Worm (Caenorhabditis elegans) whole organism, L1 larva: ENCODE results near the gene F01D5.10.

Experiments
- ama-1 ChIP-seq: fragments of 150-350 bp; optimal IDR thresholded peaks from 2 replicates; lab custom pipeline; 2014
- ceh-63 ChIP-seq: fragments of 200-800 bp; sonication (Bioruptor generic); optimal IDR thresholded peaks from 2 replicates; lab custom pipeline; 2018; ENCODE audit warnings: mild to moderate bottlenecking, missing genetic modification characterization, missing compliant biosample characterization
- ceh-82 ChIP-seq, 3 experiments: fragments of 150-350 bp in 1 of 3; sonication (generic microtip) in 2 of 3; optimal IDR thresholded peaks; 2 replicates each; lab custom pipeline; 2014 to 2017; ENCODE audit warnings: missing biosample characterization in 3 of 3, missing genetic modification characterization in 3 of 3
- ceh-88 ChIP-seq: fragments of 200-800 bp; sonication (Bioruptor generic); IDR thresholded peaks from 2 replicates; pipeline ENCODE4 v1.3.6; 2022; ENCODE audit warnings: missing genetic modification characterization, missing compliant biosample characterization
- ceh-90 ChIP-seq: sonication (generic microtip); optimal IDR thresholded peaks from 2 replicates; lab custom pipeline; 2016; ENCODE audit warnings: missing genetic modification characterization, missing compliant biosample characterization
- fkh-10 ChIP-seq: sonication (generic microtip); optimal IDR thresholded peaks from 2 replicates; lab custom pipeline; 2017; ENCODE audit warnings: missing biosample characterization, missing genetic modification reagents, missing genetic modification characterization
- fos-1 ChIP-seq: fragments of 150-350 bp; optimal IDR thresholded peaks from 2 replicates; lab custom pipeline; 2014; ENCODE audit warnings: missing biosample characterization, missing genetic modification characterization
- lin-35 ChIP-seq, 2 experiments: fragments of 150-350 bp; optimal IDR thresholded peaks; 2 replicates each; lab custom pipeline; 2014; ENCODE audit warnings: missing biosample characterization in 2 of 2, missing genetic modification characterization in 2 of 2, missing genetic modification reagents in 2 of 2
- pqm-1 ChIP-seq: sonication (generic microtip); optimal IDR thresholded peaks from 3 replicates; lab custom pipeline; 2017; ENCODE audit warnings: missing biosample characterization, missing genetic modification characterization
- rnt-1 ChIP-seq: sonication (generic microtip); optimal IDR thresholded peaks from 2 replicates; lab custom pipeline; 2016; ENCODE audit warnings: mild to moderate bottlenecking, missing genetic modification characterization, moderate library complexity, missing compliant biosample characterization
- unc-130 ChIP-seq: fragments of 150-350 bp; optimal IDR thresholded peaks from 2 replicates; lab custom pipeline; 2017; ENCODE audit warnings: missing biosample characterization, missing genetic modification characterization, inconsistent platforms
- zag-1 ChIP-seq: fragments of 150-350 bp; optimal IDR thresholded peaks from 2 replicates; lab custom pipeline; 2014; ENCODE audit warnings: missing biosample characterization, missing genetic modification characterization
- ztf-4 ChIP-seq: fragments of 150-350 bp; optimal IDR thresholded peaks from 2 replicates; lab custom pipeline; 2014; ENCODE audit warnings: missing biosample characterization, missing genetic modification characterization

DNA sequence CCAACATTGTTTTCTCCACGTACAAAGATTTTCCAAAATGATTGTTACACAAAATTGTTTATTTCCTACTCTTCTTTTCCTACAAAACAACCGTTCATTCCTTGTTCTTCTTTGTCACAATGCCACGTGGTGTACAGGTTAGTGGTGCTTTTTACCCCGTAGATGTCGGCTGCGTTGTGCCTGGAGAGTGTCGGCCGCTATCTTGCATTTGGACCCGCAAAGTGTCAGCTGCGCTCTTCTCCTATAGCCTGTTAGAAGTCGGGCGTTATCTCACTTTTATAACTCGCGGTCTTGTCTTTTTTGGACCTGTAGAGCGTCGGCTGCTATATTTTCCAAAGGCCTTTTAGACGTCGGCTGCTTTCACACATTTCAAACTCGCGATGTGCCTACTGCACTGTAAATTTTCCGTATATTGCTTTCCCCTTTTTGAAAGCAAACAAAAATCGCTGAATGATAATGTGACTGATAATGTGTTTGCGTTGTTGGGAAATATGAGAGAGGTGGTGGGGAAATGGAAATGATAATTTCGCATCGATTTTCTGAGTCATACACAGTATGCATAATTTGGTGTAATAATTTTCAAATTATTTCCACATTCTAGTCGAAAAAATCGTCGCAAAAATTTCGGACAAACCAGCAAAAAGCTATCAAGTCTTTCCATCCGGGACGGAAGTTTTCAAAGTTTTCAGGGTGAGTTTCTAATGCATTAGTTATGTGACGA, 10.3 kb downstream of the F01D5.10 start, which contains the start of gene F01D5.8:
- TF ChIP-seq rnt-1 (no peak), fos-1 (tag; lab: Kevin White, UChicago) (no peak), ceh-63 (no peak), ama-1 (lab: Kevin White, UChicago) (no peak), unc-130 (tag; lab: Kevin White, UChicago) (no peak), ztf-4 (tag; lab: Kevin White, UChicago) (no peak), lin-35 (GFP tag; optimal IDR thresholded peaks at IDR 0.05; lab: Kevin White, UChicago) (peak in 1 of 2 experiments; percentile 9), ceh-90 (no peak), pqm-1 (tag; lab: Kevin White, UChicago) (no peak), ceh-82 (tag; optimal IDR thresholded peaks at IDR 0.05; lab: Kevin White, UChicago) (no peak), fkh-10 (GFP tag; lab: Kevin White, UChicago) (no peak), zag-1 (no peak), ceh-88 (no peak)
